Worm (Caenorhabditis elegans) whole organism, young adult: ENCODE data around the gene ant-1.3.

ENCODE experiments used
- B0261.1 ChIP-seq: sonication (generic microtip); optimal IDR thresholded peaks from 2 replicates; lab custom pipeline; 2016; ENCODE audit warnings: mild to moderate bottlenecking, missing genetic modification characterization, moderate library complexity, missing compliant biosample characterization
- B0336.3 ChIP-seq: fragments of 200-800 bp; sonication (Bioruptor generic); IDR thresholded peaks from 2 replicates; pipeline ENCODE4 v1.3.6; 2022; ENCODE audit warnings: missing genetic modification characterization, missing compliant biosample characterization
- C17E4.6 ChIP-seq: fragments of 200-800 bp; sonication (Bioruptor generic); IDR thresholded peaks from 2 replicates; pipeline ENCODE4 v1.3.6; 2022; ENCODE audit warnings: missing genetic modification reagents, missing genetic modification characterization, missing compliant biosample characterization
- D2030.7 ChIP-seq: fragments of 200-800 bp; sonication (Bioruptor generic); IDR thresholded peaks from 2 replicates; pipeline ENCODE4 v1.3.6; 2022; ENCODE audit warnings: missing genetic modification reagents, missing genetic modification characterization, missing compliant biosample characterization
- F52B5.7 ChIP-seq: sonication (generic microtip); optimal IDR thresholded peaks from 2 replicates; lab custom pipeline; 2016; ENCODE audit warnings: mild to moderate bottlenecking, missing genetic modification characterization, missing compliant biosample characterization
- F55B11.4 ChIP-seq: sonication (generic microtip); optimal IDR thresholded peaks from 2 replicates; lab custom pipeline; 2016; ENCODE audit warnings: missing compliant biosample characterization, missing genetic modification characterization, borderline replicate concordance; ENCODE audit not compliant: insufficient read depth
- F57A8.1 ChIP-seq: fragments of 200-800 bp; sonication (Bioruptor generic); optimal IDR thresholded peaks from 2 replicates; lab custom pipeline; 2018; ENCODE audit warnings: mild to moderate bottlenecking, missing genetic modification characterization, moderate library complexity, missing compliant biosample characterization
- ZK185.1 ChIP-seq: sonication (generic microtip); optimal IDR thresholded peaks from 2 replicates; lab custom pipeline; 2016; ENCODE audit warnings: mild to moderate bottlenecking, missing genetic modification characterization, missing compliant biosample characterization; ENCODE audit not compliant: poor library complexity, severe bottlenecking
- akir-1 ChIP-seq: fragments of 200-800 bp; sonication (Bioruptor generic); optimal IDR thresholded peaks from 2 replicates; lab custom pipeline; 2018; ENCODE audit warnings: mild to moderate bottlenecking, missing genetic modification characterization, moderate library complexity, missing compliant biosample characterization
- ccch-3 ChIP-seq: fragments of 200-800 bp; sonication (Bioruptor generic); optimal IDR thresholded peaks from 2 replicates; lab custom pipeline; 2018; ENCODE audit warnings: mild to moderate bottlenecking, missing genetic modification characterization, missing compliant biosample characterization
- cebp-1 ChIP-seq, 2 experiments: fragments of 200-800 bp in 1 of 2; sonication (Bioruptor generic) in 1 of 2; sonication (generic microtip) in 1 of 2; IDR thresholded peaks in 1 of 2; optimal IDR thresholded peaks in 1 of 2; 2 replicates each; pipeline versions ENCODE4 v1.3.6 to Lab custom; 2017 to 2022; ENCODE audit warnings: missing compliant biosample characterization in 2 of 2, missing genetic modification characterization in 2 of 2, mild to moderate bottlenecking in 1 of 2, missing genetic modification reagents in 1 of 2, moderate library complexity in 1 of 2
- ceh-100 ChIP-seq: fragments of 200-800 bp; sonication (Bioruptor generic); IDR thresholded peaks from 2 replicates; pipeline ENCODE4 v1.3.6; 2022; ENCODE audit warnings: missing genetic modification reagents, missing genetic modification characterization, missing compliant biosample characterization
- chd-7 ChIP-seq: sonication (generic microtip); optimal IDR thresholded peaks from 2 replicates; lab custom pipeline; 2016; ENCODE audit warnings: mild to moderate bottlenecking, missing genetic modification characterization, moderate library complexity, missing compliant biosample characterization
- die-1 ChIP-seq: sonication (generic microtip); optimal IDR thresholded peaks from 2 replicates; lab custom pipeline; 2016; ENCODE audit warnings: missing genotype, mild to moderate bottlenecking, missing genetic modification characterization, missing compliant biosample characterization
- dpff-1 ChIP-seq: sonication (generic microtip); optimal IDR thresholded peaks from 2 replicates; lab custom pipeline; 2017; ENCODE audit warnings: mild to moderate bottlenecking, missing genetic modification characterization, missing compliant biosample characterization
- dpl-1 ChIP-seq: fragments of 150-350 bp; optimal IDR thresholded peaks from 2 replicates; lab custom pipeline; 2014; ENCODE audit warnings: missing biosample characterization, missing genetic modification reagents, missing genetic modification characterization
- him-1 ChIP-seq: sonication (generic microtip); optimal IDR thresholded peaks from 2 replicates; lab custom pipeline; 2016; ENCODE audit warnings: missing genotype, missing genetic modification reagents, missing genetic modification characterization, missing compliant biosample characterization
- hlh-12 ChIP-seq: sonication (generic microtip); optimal IDR thresholded peaks from 2 replicates; lab custom pipeline; 2016; ENCODE audit warnings: missing genetic modification characterization, missing compliant biosample characterization
- hmg-1.2 ChIP-seq: fragments of 200-800 bp; sonication (Bioruptor generic); IDR thresholded peaks from 2 replicates; pipeline ENCODE4 v1.3.6; 2022; ENCODE audit warnings: missing genetic modification reagents, missing genetic modification characterization, missing compliant biosample characterization
- hrde-1 ChIP-seq: sonication (generic microtip); optimal IDR thresholded peaks from 2 replicates; lab custom pipeline; 2016; ENCODE audit warnings: missing genetic modification characterization, mild to moderate bottlenecking, missing compliant biosample characterization, moderate library complexity, missing genotype, missing genetic modification reagents, borderline replicate concordance
- hsf-1 ChIP-seq: fragments of 200-800 bp; sonication (Bioruptor generic); IDR thresholded peaks from 2 replicates; pipeline ENCODE4 v1.3.6; 2022; ENCODE audit warnings: missing genetic modification reagents, missing genetic modification characterization, missing compliant biosample characterization
- let-607 ChIP-seq, 2 experiments: fragments of 200-800 bp in 1 of 2; sonication (Bioruptor generic) in 1 of 2; sonication (generic microtip) in 1 of 2; optimal IDR thresholded peaks; 2 replicates each; lab custom pipeline; 2016 to 2018; ENCODE audit warnings: mild to moderate bottlenecking in 2 of 2, missing compliant biosample characterization in 2 of 2, missing genetic modification characterization in 2 of 2, moderate library complexity in 2 of 2, missing genotype in 1 of 2
- lin-26 ChIP-seq: fragments of 200-800 bp; sonication (Bioruptor generic); IDR thresholded peaks from 2 replicates; pipeline ENCODE4 v1.3.6; 2022; ENCODE audit warnings: missing genetic modification reagents, missing genetic modification characterization, missing compliant biosample characterization
- lsl-1 ChIP-seq: fragments of 200-800 bp; sonication (Bioruptor generic); optimal IDR thresholded peaks from 2 replicates; lab custom pipeline; 2018; ENCODE audit warnings: mild to moderate bottlenecking, missing genetic modification characterization, moderate library complexity, missing compliant biosample characterization
- lsy-27 ChIP-seq: sonication (generic microtip); optimal IDR thresholded peaks from 2 replicates; lab custom pipeline; 2017; ENCODE audit warnings: missing genetic modification characterization, mild to moderate bottlenecking, missing compliant biosample characterization, antibody characterized with exemption, missing genotype, borderline replicate concordance; ENCODE audit not compliant: insufficient read depth
- mcd-1 ChIP-seq: fragments of 200-800 bp; sonication (Bioruptor generic); IDR thresholded peaks from 2 replicates; pipeline ENCODE4 v1.3.6; 2022; ENCODE audit warnings: missing genetic modification reagents, missing genetic modification characterization, missing compliant biosample characterization
- nfyb-1 ChIP-seq: fragments of 200-800 bp; sonication (Bioruptor generic); IDR thresholded peaks from 2 replicates; pipeline ENCODE4 v1.3.6; 2022; ENCODE audit warnings: missing genetic modification reagents, missing genetic modification characterization, missing compliant biosample characterization
- nhr-179 ChIP-seq: sonication (generic microtip); optimal IDR thresholded peaks from 2 replicates; lab custom pipeline; 2016; ENCODE audit warnings: mild to moderate bottlenecking, missing genetic modification characterization, missing compliant biosample characterization
- nhr-90 ChIP-seq: sonication (generic microtip); optimal IDR thresholded peaks from 2 replicates; lab custom pipeline; 2016; ENCODE audit warnings: missing genotype, mild to moderate bottlenecking, missing genetic modification characterization, missing compliant biosample characterization
- rcor-1 ChIP-seq: fragments of 200-800 bp; sonication (Bioruptor generic); IDR thresholded peaks from 2 replicates; pipeline ENCODE4 v1.3.6; 2022; ENCODE audit warnings: missing genetic modification reagents, missing genetic modification characterization, missing compliant biosample characterization
- repo-1 ChIP-seq: sonication (generic microtip); optimal IDR thresholded peaks from 2 replicates; lab custom pipeline; 2017; ENCODE audit warnings: mild to moderate bottlenecking, missing genetic modification characterization, missing compliant biosample characterization
- sea-2 ChIP-seq: fragments of 200-800 bp; sonication (Bioruptor generic); IDR thresholded peaks from 2 replicates; pipeline ENCODE4 v1.3.6; 2022; ENCODE audit warnings: missing genetic modification characterization, missing compliant biosample characterization
- snpc-1.1 ChIP-seq: sonication (generic microtip); optimal IDR thresholded peaks from 2 replicates; lab custom pipeline; 2017; ENCODE audit warnings: missing genetic modification characterization, mild to moderate bottlenecking, missing compliant biosample characterization, antibody characterized with exemption, moderate library complexity, missing genotype, missing genetic modification reagents; ENCODE audit not compliant: insufficient read depth
- snpc-1.3 ChIP-seq: sonication (generic microtip); optimal IDR thresholded peaks from 2 replicates; lab custom pipeline; 2017; ENCODE audit warnings: missing genetic modification characterization, mild to moderate bottlenecking, missing compliant biosample characterization, antibody characterized with exemption, moderate library complexity, missing genotype, missing genetic modification reagents; ENCODE audit not compliant: insufficient read depth
- snpc-4 ChIP-seq, 5 experiments: fragments of 150-350 bp in 1 of 5; sonication (generic microtip) in 4 of 5; optimal IDR thresholded peaks; 2 replicates each; lab custom pipeline; 2014 to 2018; ENCODE audit warnings: missing genetic modification characterization in 5 of 5, missing biosample characterization in 3 of 5, antibody characterized with exemption in 2 of 5, mild to moderate bottlenecking in 2 of 5, missing compliant biosample characterization in 2 of 5, missing genotype in 2 of 5, moderate library complexity in 2 of 5, missing genetic modification reagents in 1 of 5
- somi-1 ChIP-seq: fragments of 200-800 bp; sonication (Bioruptor generic); optimal IDR thresholded peaks from 2 replicates; lab custom pipeline; 2018; ENCODE audit warnings: mild to moderate bottlenecking, missing genetic modification characterization, missing compliant biosample characterization
- sptf-2 ChIP-seq: fragments of 200-800 bp; sonication (Bioruptor generic); optimal IDR thresholded peaks from 2 replicates; lab custom pipeline; 2018; ENCODE audit warnings: mild to moderate bottlenecking, missing genetic modification characterization, missing compliant biosample characterization
- tbx-9 ChIP-seq: sonication (generic microtip); optimal IDR thresholded peaks from 2 replicates; lab custom pipeline; 2016; ENCODE audit warnings: borderline replicate concordance, missing genetic modification characterization, inconsistent platforms, missing compliant biosample characterization
- tlf-1 ChIP-seq: fragments of 200-800 bp; sonication (Bioruptor generic); optimal IDR thresholded peaks from 2 replicates; lab custom pipeline; 2018; ENCODE audit warnings: mild to moderate bottlenecking, missing genetic modification characterization, missing compliant biosample characterization
- zim-3 ChIP-seq: sonication (generic microtip); optimal IDR thresholded peaks from 2 replicates; lab custom pipeline; 2017; ENCODE audit warnings: mild to moderate bottlenecking, missing genetic modification characterization, moderate library complexity, missing compliant biosample characterization
- ztf-22 ChIP-seq: fragments of 200-800 bp; sonication (Bioruptor generic); optimal IDR thresholded peaks from 2 replicates; lab custom pipeline; 2018; ENCODE audit warnings: mild to moderate bottlenecking, missing genetic modification characterization, moderate library complexity, missing compliant biosample characterization
- ztf-28 ChIP-seq: fragments of 200-800 bp; sonication (Bioruptor generic); IDR thresholded peaks from 2 replicates; pipeline ENCODE4 v1.3.6; 2022; ENCODE audit warnings: missing genetic modification reagents, missing genetic modification characterization, missing compliant biosample characterization
- ztf-6 ChIP-seq: fragments of 200-800 bp; sonication (Bioruptor generic); IDR thresholded peaks from 2 replicates; pipeline ENCODE4 v1.3.6; 2022; ENCODE audit warnings: missing genetic modification reagents, missing genetic modification characterization, missing compliant biosample characterization

Gene ant-1.3

DNA sequence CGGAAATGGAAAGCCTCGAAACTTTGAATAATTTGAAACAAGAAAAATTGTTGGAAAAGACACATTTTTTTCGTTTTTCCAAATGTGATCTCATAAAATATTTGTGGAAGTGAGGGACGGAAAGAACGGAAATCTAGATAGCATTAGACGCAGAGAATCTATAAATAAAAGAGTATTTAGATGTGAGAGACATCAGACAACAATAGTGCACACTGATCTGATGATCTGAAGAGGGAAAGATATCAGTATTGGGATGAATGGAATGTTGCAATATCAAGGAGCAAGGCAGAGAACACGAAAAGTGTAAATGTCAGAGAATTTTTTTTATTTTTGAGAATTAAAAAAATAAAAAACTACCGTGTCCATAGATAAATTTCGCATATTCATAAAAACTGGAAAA is 25.8 kb upstream of the ant-1.3 start:
- TF ChIP-seq tlf-1 (GFP tag; lab: Kevin White, UChicago), result no peak
- TF ChIP-seq hmg-1.2, result peak; percentile 9; the same call in 1 of the 2 replicates
- TF ChIP-seq, all 124 proteins: peak for 1

DNA sequence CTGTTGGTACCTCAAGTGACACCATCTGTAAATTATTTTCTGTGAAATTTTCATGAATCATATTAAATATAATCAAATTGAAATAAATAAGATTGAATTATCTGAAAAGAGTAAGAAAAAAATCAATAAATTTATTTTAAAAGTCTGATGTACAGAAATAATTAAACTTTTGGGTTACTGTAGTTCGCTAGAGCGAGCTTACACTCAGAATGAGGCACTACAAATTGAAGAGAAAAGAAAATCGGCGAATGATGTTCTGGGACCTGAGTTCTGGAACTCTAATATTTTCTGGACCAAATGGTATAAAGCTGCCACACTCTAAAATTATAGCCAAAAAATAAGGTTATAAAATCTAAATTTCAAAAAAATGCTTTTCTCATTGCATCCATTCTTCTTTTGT is 24.8 kb upstream of the ant-1.3 start:
- TF ChIP-seq ceh-100 (GFP tag; lab: Robert Waterston, UW), result peak; percentile 64
- TF ChIP-seq F55B11.4 (tag; lab: Kevin White, UChicago), result no peak
- no peak for TF ChIP-seq F52B5.7
- peak; percentile 84 for TF ChIP-seq lsl-1 (GFP tag; lab: Kevin White, UChicago)
- no peak for TF ChIP-seq C17E4.6 (GFP tag; lab: Robert Waterston, UW)
- no peak for TF ChIP-seq D2030.7 (GFP tag; lab: Robert Waterston, UW)
- TF ChIP-seq nhr-90 (tag; lab: Kevin White, UChicago), result no peak
- TF ChIP-seq sea-2 (GFP tag; lab: Robert Waterston, UW), result no peak
- TF ChIP-seq snpc-1.3 (tag; lab: Kevin White, UChicago), result no peak
- peak; percentile 9 for TF ChIP-seq him-1 (tag; lab: Kevin White, UChicago)
- no peak for TF ChIP-seq akir-1
- TF ChIP-seq nfyb-1 (GFP tag; lab: Robert Waterston, UW), result no peak; the same call in 1 of the 2 replicates
- TF ChIP-seq somi-1 (GFP tag; lab: Kevin White, UChicago), result no peak
- no peak for TF ChIP-seq F57A8.1 (GFP tag; lab: Kevin White, UChicago)
- no peak for TF ChIP-seq snpc-4 (GFP tag; optimal IDR thresholded peaks at IDR 0.05; lab: Kevin White, UChicago)
- TF ChIP-seq snpc-4 (tag; optimal IDR thresholded peaks at IDR 0.05; lab: Kevin White, UChicago), result peak in 1 of 4 experiments; percentile 7
- TF ChIP-seq ztf-28 (GFP tag; lab: Robert Waterston, UW), result no peak
- no peak for TF ChIP-seq lsy-27
- 0 out of 2 replicates have a peak, but pooled peaks have one; percentile 26 for TF ChIP-seq mcd-1 (GFP tag; lab: Robert Waterston, UW)
- TF ChIP-seq nhr-179 (tag; lab: Kevin White, UChicago), result no peak
- TF ChIP-seq ztf-22 (GFP tag; lab: Kevin White, UChicago), result no peak
- no peak for TF ChIP-seq snpc-1.1 (tag; lab: Kevin White, UChicago)
- TF ChIP-seq die-1 (tag; lab: Kevin White, UChicago), result no peak
- TF ChIP-seq repo-1 (tag; lab: Kevin White, UChicago), result no peak
- TF ChIP-seq sptf-2, result no peak
- no peak for TF ChIP-seq ztf-6 (GFP tag; lab: Robert Waterston, UW)
- no peak for TF ChIP-seq dpff-1 (tag; lab: Kevin White, UChicago)
- TF ChIP-seq let-607 (tag; optimal IDR thresholded peaks at IDR 0.05; lab: Kevin White, UChicago), result no peak
- no peak for TF ChIP-seq ccch-3 (GFP tag; lab: Kevin White, UChicago)
- no peak for TF ChIP-seq B0261.1
- TF ChIP-seq ZK185.1, result no peak
- TF ChIP-seq tbx-9 (tag; lab: Kevin White, UChicago), result no peak
- TF ChIP-seq hrde-1 (tag; lab: Kevin White, UChicago), result no peak

DNA sequence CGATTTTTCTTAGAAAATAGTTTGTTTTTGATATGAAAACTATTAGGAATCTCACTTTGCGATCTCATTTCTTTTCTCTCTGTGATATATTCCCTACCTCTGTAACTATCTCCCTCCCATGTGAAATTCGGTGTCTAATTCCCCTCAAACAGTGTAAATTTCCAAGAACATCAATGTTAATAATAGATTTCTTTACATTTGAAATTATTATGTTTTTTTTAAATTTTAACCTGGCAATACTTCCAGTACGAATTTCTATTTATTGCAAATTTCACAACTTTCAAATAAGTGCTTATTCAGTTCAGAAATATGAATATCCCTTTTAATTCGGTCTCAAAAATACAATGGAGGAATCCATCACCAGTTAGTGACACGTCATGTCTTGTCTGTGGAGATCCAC is 19.3 kb upstream of the ant-1.3 start, which contains the start of gene nhr-100:
Gene nhr-100, plus strand, starts transcription at position 301 of the 400 bp plus-strand sequence.
- TF ChIP-seq tbx-9 (tag; lab: Kevin White, UChicago) (no peak), chd-7 (no peak), snpc-1.1 (tag; lab: Kevin White, UChicago) (no peak), dpl-1 (GFP tag; lab: Kevin White, UChicago) (no peak), zim-3 (tag; lab: Kevin White, UChicago) (no peak), rcor-1 (GFP tag; lab: Robert Waterston, UW) (no peak), hlh-12 (tag; lab: Kevin White, UChicago) (no peak), B0261.1 (no peak), lin-26 (GFP tag; lab: Robert Waterston, UW) (no peak), B0336.3 (GFP tag; lab: Robert Waterston, UW) (no peak), hsf-1 (GFP tag; lab: Robert Waterston, UW) (no peak), cebp-1 (GFP tag; IDR thresholded peaks at IDR 0.05; lab: Robert Waterston, UW) (no peak), cebp-1 (tag; optimal IDR thresholded peaks at IDR 0.05; lab: Kevin White, UChicago) (no peak)
